Fruit fly (Drosophila melanogaster) whole organism, embryonic: Measurements from ENCODE around the gene Arl5.

ENCODE experiments used
- Abd-B ChIP-seq: fragments of 200-800 bp; sonication (Bioruptor generic); optimal IDR thresholded peaks from 2 replicates; lab custom pipeline; 2018; ENCODE audit warnings: missing biosample characterization, mild to moderate bottlenecking, missing genetic modification characterization, moderate library complexity
- Ada2b ChIP-seq: fragments of 200-800 bp; sonication (Bioruptor generic); IDR thresholded peaks from 2 replicates; pipeline ENCODE4 v1.3.6; 2022; ENCODE audit warnings: missing biosample characterization, missing genetic modification characterization
- CG11695 ChIP-seq: fragments of 200-800 bp; sonication (Bioruptor generic); IDR thresholded peaks from 3 replicates; pipeline ENCODE4 v1.3.6; 2022; ENCODE audit warnings: missing biosample characterization, missing genetic modification characterization
- CG12236 ChIP-seq: fragments of 200-800 bp; sonication (Bioruptor generic); optimal IDR thresholded peaks from 2 replicates; lab custom pipeline; 2016; ENCODE audit warnings: missing biosample characterization, missing genetic modification characterization
- CG13424 ChIP-seq: fragments of 200-800 bp; sonication (Bioruptor generic); optimal IDR thresholded peaks from 2 replicates; lab custom pipeline; 2019; ENCODE audit warnings: missing biosample characterization, mild to moderate bottlenecking, missing genetic modification characterization, moderate library complexity
- CG13894 ChIP-seq: fragments of 200-800 bp; sonication (Bioruptor generic); optimal IDR thresholded peaks from 3 replicates; lab custom pipeline; 2018; ENCODE audit warnings: missing biosample characterization, mild to moderate bottlenecking, missing genetic modification characterization, moderate library complexity
- CG15601 ChIP-seq: fragments of 200-800 bp; sonication (Bioruptor generic); optimal IDR thresholded peaks from 3 replicates; lab custom pipeline; 2019; ENCODE audit warnings: missing biosample characterization, mild to moderate bottlenecking, missing genetic modification characterization, moderate library complexity
- CG16779 ChIP-seq: fragments of 200-800 bp; sonication (Bioruptor generic); IDR thresholded peaks from 2 replicates; pipeline ENCODE4 v1.3.6; 2022; ENCODE audit warnings: missing biosample characterization, missing genetic modification characterization
- CG16813 ChIP-seq: fragments of 200-800 bp; sonication (Bioruptor generic); IDR thresholded peaks from 3 replicates; pipeline ENCODE4 v1.3.6; 2022; ENCODE audit warnings: missing biosample characterization, missing genetic modification characterization; ENCODE audit not compliant: partially characterized antibody
- CG17328 ChIP-seq: fragments of 200-800 bp; sonication (Bioruptor generic); IDR thresholded peaks from 2 replicates; pipeline ENCODE4 v1.3.6; 2022; ENCODE audit warnings: missing biosample characterization, missing genetic modification characterization
- CG30431 ChIP-seq: fragments of 200-800 bp; sonication (Bioruptor generic); optimal IDR thresholded peaks from 2 replicates; lab custom pipeline; 2017; ENCODE audit warnings: missing biosample characterization, missing genetic modification characterization
- CG32532 ChIP-seq: fragments of 200-800 bp; sonication (Bioruptor generic); IDR thresholded peaks from 2 replicates; pipeline ENCODE4 v1.3.6; 2022; ENCODE audit warnings: missing biosample characterization, missing genetic modification characterization
- CG42726 ChIP-seq: fragments of 200-800 bp; sonication (Bioruptor generic); IDR thresholded peaks from 2 replicates; pipeline ENCODE4 v1.3.6; 2022; ENCODE audit warnings: missing biosample characterization, missing genetic modification characterization; ENCODE audit not compliant: partially characterized antibody
- CG4854 ChIP-seq: fragments of 200-800 bp; sonication (Bioruptor generic); optimal IDR thresholded peaks from 2 replicates; lab custom pipeline; 2016; ENCODE audit warnings: missing biosample characterization, missing genetic modification characterization, inconsistent platforms
- CG6765 ChIP-seq: fragments of 200-800 bp; sonication (Bioruptor generic); optimal IDR thresholded peaks from 3 replicates; lab custom pipeline; 2017; ENCODE audit warnings: missing biosample characterization, mild to moderate bottlenecking, missing genetic modification characterization
- CG7745 ChIP-seq: fragments of 200-800 bp; sonication (Bioruptor generic); optimal IDR thresholded peaks from 2 replicates; lab custom pipeline; 2018; ENCODE audit warnings: missing biosample characterization, mild to moderate bottlenecking, missing genetic modification characterization, moderate library complexity
- CG9215 ChIP-seq: fragments of 200-800 bp; sonication (Bioruptor generic); IDR thresholded peaks from 2 replicates; pipeline ENCODE4 v1.3.6; 2022; ENCODE audit warnings: missing biosample characterization, missing genetic modification characterization
- D ChIP-seq, 2 experiments: fragments of 200-800 bp in 1 of 2; fragments of >200 bp in 1 of 2; sonication (Bioruptor generic) in 1 of 2; optimal IDR thresholded peaks; 2 replicates in 1 of 2; 3 replicates in 1 of 2; lab custom pipeline; 2017; ENCODE audit warnings: mild to moderate bottlenecking in 1 of 2, missing biosample characterization in 1 of 2, missing genetic modification characterization in 1 of 2, missing genetic modification reagents in 1 of 2
- Dek ChIP-seq: fragments of 200-800 bp; sonication (Bioruptor generic); optimal IDR thresholded peaks from 3 replicates; lab custom pipeline; 2019; ENCODE audit warnings: missing biosample characterization, mild to moderate bottlenecking, missing genetic modification characterization, moderate library complexity
- E2f2 ChIP-seq: fragments of 200-800 bp; sonication (Bioruptor generic); IDR thresholded peaks from 2 replicates; pipeline ENCODE4 v1.3.6; 2022; ENCODE audit warnings: missing biosample characterization, missing genetic modification characterization
- Gsc ChIP-seq: fragments of 200-800 bp; sonication (Bioruptor generic); IDR thresholded peaks from 2 replicates; pipeline ENCODE4 v1.3.6; 2022; ENCODE audit warnings: missing biosample characterization, missing genetic modification characterization
- MESR4 ChIP-seq: fragments of 200-800 bp; sonication (Bioruptor generic); optimal IDR thresholded peaks from 2 replicates; lab custom pipeline; 2018; ENCODE audit warnings: missing biosample characterization, mild to moderate bottlenecking, missing genetic modification characterization, moderate library complexity
- MTF-1 ChIP-seq: fragments of 200-800 bp; sonication (Bioruptor generic); optimal IDR thresholded peaks from 2 replicates; lab custom pipeline; 2018; ENCODE audit warnings: missing biosample characterization, mild to moderate bottlenecking, missing genetic modification characterization, borderline replicate concordance
- Myb ChIP-seq: fragments of 200-800 bp; sonication (Bioruptor generic); optimal IDR thresholded peaks from 2 replicates; lab custom pipeline; 2016; ENCODE audit warnings: missing biosample characterization, missing genetic modification characterization
- NC2α ChIP-seq: fragments of 200-800 bp; sonication (Bioruptor generic); optimal IDR thresholded peaks from 2 replicates; lab custom pipeline; 2016; ENCODE audit warnings: missing biosample characterization, missing genetic modification characterization
- NFAT ChIP-seq: fragments of 200-800 bp; sonication (Bioruptor generic); IDR thresholded peaks from 2 replicates; pipeline ENCODE4 v1.3.6; 2022; ENCODE audit warnings: missing biosample characterization, missing genetic modification characterization
- Nf-YA ChIP-seq: fragments of 200-800 bp; sonication (Bioruptor generic); IDR thresholded peaks from 2 replicates; pipeline ENCODE4 v1.3.6; 2022; ENCODE audit warnings: missing biosample characterization, missing genetic modification characterization
- PHDP ChIP-seq: fragments of 200-800 bp; sonication (Bioruptor generic); optimal IDR thresholded peaks from 3 replicates; lab custom pipeline; 2018; ENCODE audit warnings: missing biosample characterization, mild to moderate bottlenecking, missing genetic modification characterization, moderate library complexity
- Ptx1 ChIP-seq: fragments of 200-800 bp; sonication (Bioruptor generic); IDR thresholded peaks from 2 replicates; pipeline ENCODE4 v1.3.6; 2022; ENCODE audit warnings: missing biosample characterization, missing genetic modification characterization
- Side ChIP-seq: fragments of 200-800 bp; sonication (Bioruptor generic); optimal IDR thresholded peaks from 2 replicates; lab custom pipeline; 2016; ENCODE audit warnings: missing biosample characterization, missing genetic modification characterization
- Sry-β ChIP-seq: fragments of 200-800 bp; sonication (Bioruptor generic); optimal IDR thresholded peaks from 2 replicates; lab custom pipeline; 2018; ENCODE audit warnings: missing biosample characterization, mild to moderate bottlenecking, missing genetic modification characterization, moderate library complexity
- Taf1 ChIP-seq: fragments of 200-800 bp; sonication (Bioruptor generic); IDR thresholded peaks from 2 replicates; pipeline ENCODE4 v1.3.6; 2022; ENCODE audit warnings: missing biosample characterization, missing genetic modification characterization
- Tbp ChIP-seq: fragments of >200 bp; optimal IDR thresholded peaks from 2 replicates; lab custom pipeline; 2018; ENCODE audit warnings: missing biosample characterization, missing genetic modification characterization
- Xbp1 ChIP-seq: fragments of 200-800 bp; sonication (Bioruptor generic); optimal IDR thresholded peaks from 3 replicates; lab custom pipeline; 2016; ENCODE audit warnings: missing biosample characterization, mild to moderate bottlenecking, missing genetic modification characterization
- aop ChIP-seq: fragments of 200-800 bp; sonication (Bioruptor generic); IDR thresholded peaks from 2 replicates; pipeline ENCODE4 v1.3.6; 2022; ENCODE audit warnings: missing biosample characterization, missing genetic modification characterization
- crc ChIP-seq: fragments of 200-800 bp; sonication (Bioruptor generic); optimal IDR thresholded peaks from 2 replicates; lab custom pipeline; 2016; ENCODE audit warnings: missing biosample characterization, missing genetic modification characterization
- croc ChIP-seq: fragments of 200-800 bp; sonication (Bioruptor generic); conservative IDR thresholded peaks from 3 replicates; pipeline ENCODE4 v1.3.6; 2022; ENCODE audit warnings: missing biosample characterization, missing genetic modification characterization
- disco-r ChIP-seq: fragments of 200-800 bp; sonication (Bioruptor generic); optimal IDR thresholded peaks from 2 replicates; lab custom pipeline; 2016; ENCODE audit warnings: missing biosample characterization, missing genetic modification characterization
- exex ChIP-seq: fragments of 200-800 bp; sonication (Bioruptor generic); optimal IDR thresholded peaks from 4 replicates; lab custom pipeline; 2018; ENCODE audit warnings: missing biosample characterization, mild to moderate bottlenecking, missing genetic modification characterization, moderate library complexity
- fd102C ChIP-seq: fragments of 200-800 bp; sonication (Bioruptor generic); optimal IDR thresholded peaks from 2 replicates; lab custom pipeline; 2018; ENCODE audit warnings: missing biosample characterization, mild to moderate bottlenecking, missing genetic modification characterization, moderate library complexity
- fru ChIP-seq: fragments of >200 bp; optimal IDR thresholded peaks from 2 replicates; lab custom pipeline; 2017
- jumu ChIP-seq: fragments of 200-800 bp; sonication (Bioruptor generic); optimal IDR thresholded peaks from 3 replicates; lab custom pipeline; 2016; ENCODE audit warnings: missing biosample characterization, missing genetic modification characterization
- lilli ChIP-seq: fragments of 200-800 bp; sonication (Bioruptor generic); optimal IDR thresholded peaks from 3 replicates; lab custom pipeline; 2016; ENCODE audit warnings: missing biosample characterization, missing genetic modification characterization
- lov ChIP-seq, 2 experiments: fragments of 200-800 bp in 1 of 2; fragments of >200 bp in 1 of 2; sonication (Bioruptor generic) in 1 of 2; IDR thresholded peaks in 1 of 2; optimal IDR thresholded peaks in 1 of 2; 2 replicates in 1 of 2; 3 replicates in 1 of 2; pipeline versions ENCODE4 v1.3.6 to Lab custom; 2017 to 2022; ENCODE audit warnings: missing biosample characterization in 1 of 2, missing genetic modification characterization in 1 of 2
- pan ChIP-seq, 4 experiments: fragments of >200 bp in 3 of 4; fragments of 200-800 bp in 1 of 4; sonication (Bioruptor generic) in 1 of 4; optimal IDR thresholded peaks in 3 of 4; IDR thresholded peaks in 1 of 4; 2 replicates each; pipeline versions ENCODE4 v1.3.6 to Lab custom; 2017 to 2022; ENCODE audit warnings: missing biosample characterization in 2 of 4, missing genetic modification characterization in 2 of 4, mixed read lengths in 1 of 4
- salm ChIP-seq: fragments of 200-800 bp; sonication (Bioruptor generic); optimal IDR thresholded peaks from 2 replicates; lab custom pipeline; 2018; ENCODE audit warnings: missing biosample characterization, mild to moderate bottlenecking, missing genetic modification characterization
- sisA ChIP-seq: fragments of 200-800 bp; sonication (Bioruptor generic); IDR thresholded peaks from 2 replicates; pipeline ENCODE4 v1.3.6; 2022; ENCODE audit warnings: missing biosample characterization, missing genetic modification characterization
- tup ChIP-seq: fragments of 200-800 bp; sonication (Bioruptor generic); optimal IDR thresholded peaks from 2 replicates; lab custom pipeline; 2016; ENCODE audit warnings: missing biosample characterization, mild to moderate bottlenecking, missing genetic modification characterization, moderate library complexity
- twi ChIP-seq: fragments of 200-800 bp; optimal IDR thresholded peaks from 2 replicates; lab custom pipeline; 2019; ENCODE audit warnings: missing biosample characterization, mild to moderate bottlenecking, missing genetic modification characterization, moderate library complexity
- usp ChIP-seq: fragments of >200 bp; optimal IDR thresholded peaks from 2 replicates; lab custom pipeline; 2017; ENCODE audit warnings: missing biosample characterization, missing genetic modification characterization

Gene Arl5

DNA sequence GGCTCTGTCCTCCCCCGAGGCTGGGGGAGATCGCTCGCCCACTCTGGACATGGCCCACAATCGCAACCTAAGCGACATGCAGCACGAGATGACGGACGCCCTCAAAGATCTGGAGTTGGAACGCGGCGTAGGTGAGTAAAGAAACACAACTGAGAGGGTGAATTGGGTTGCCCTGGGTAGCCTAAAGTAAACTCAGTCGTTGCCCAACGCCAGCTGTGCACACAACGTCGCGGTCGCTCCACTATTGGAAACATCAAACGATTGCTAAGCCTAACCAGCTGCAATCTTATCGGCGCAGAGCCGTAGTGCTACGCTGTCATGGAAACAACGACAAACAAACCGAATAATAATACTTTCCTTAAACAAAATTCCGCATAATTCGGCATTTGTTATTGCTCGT lies 47.7 kb upstream of the Arl5 start (continued):
- TF ChIP-seq lov (optimal IDR thresholded peaks at IDR 0.05; lab: Kevin White, UChicago) (no peak), lov (GFP tag; IDR thresholded peaks at IDR 0.05; lab: Robert Waterston, UW) (0 out of 3 replicates have a peak, but pooled peaks have one; percentile 44), Side (GFP tag; lab: Kevin White, UChicago) (no peak), pan (optimal IDR thresholded peaks at IDR 0.05; lab: Kevin White, UChicago) (no peak), pan (GFP tag; optimal IDR thresholded peaks at IDR 0.05 in 1 of 2, IDR thresholded peaks at IDR 0.05 in 1 of 2) (peak in 1 of 2 experiments; percentile 64), usp (GFP tag; lab: Kevin White, UChicago) (no peak), Xbp1 (GFP tag; lab: Kevin White, UChicago) (no peak), twi (no peak), CG42726 (GFP tag; lab: Robert Waterston, UW) (no peak), Tbp (no peak), MTF-1 (GFP tag; lab: Kevin White, UChicago) (peak; percentile 56), NC2α (peak; percentile 17), Abd-B (GFP tag; lab: Kevin White, UChicago) (no peak), sisA (GFP tag; lab: Robert Waterston, UW) (no peak), Taf1 (GFP tag; lab: Robert Waterston, UW) (no peak), Myb (GFP tag; lab: Kevin White, UChicago) (no peak), CG4854 (GFP tag; lab: Kevin White, UChicago) (no peak), Gsc (GFP tag; lab: Robert Waterston, UW) (no peak), Nf-YA (GFP tag; lab: Robert Waterston, UW) (peak; percentile 54; the same call in 1 of the 2 replicates), CG12236 (GFP tag; lab: Kevin White, UChicago) (no peak), croc (GFP tag; lab: Robert Waterston, UW) (no peak), D (optimal IDR thresholded peaks at IDR 0.05; lab: Kevin White, UChicago) (no peak), D (GFP tag; optimal IDR thresholded peaks at IDR 0.05; lab: Kevin White, UChicago) (no peak), Sry-β (no peak), CG32532 (no peak), PHDP (tag; lab: Kevin White, UChicago) (no peak), CG13894 (no peak), E2f2 (peak; percentile 23; the same call in 1 of the 2 replicates), Ada2b (GFP tag; lab: Robert Waterston, UW) (no peak), CG6765 (peak; percentile 51), CG11695 (0 out of 3 replicates have a peak, but pooled peaks have one; percentile 12), fru (no peak), salm (no peak), jumu (GFP tag; lab: Kevin White, UChicago) (no peak), CG30431 (GFP tag; lab: Kevin White, UChicago) (no peak), MESR4 (GFP tag; lab: Kevin White, UChicago) (no peak), Dek (tag; lab: Kevin White, UChicago) (no peak), crc (GFP tag; lab: Kevin White, UChicago) (no peak), CG17328 (GFP tag; lab: Robert Waterston, UW) (peak; percentile 36; the same call in 1 of the 2 replicates), lilli (GFP tag; lab: Kevin White, UChicago) (no peak), CG15601 (tag; lab: Kevin White, UChicago) (no peak), tup (peak; percentile 2), aop (GFP tag; lab: Robert Waterston, UW) (no peak), CG16779 (GFP tag; lab: Robert Waterston, UW) (no peak), fd102C (GFP tag; lab: Kevin White, UChicago) (no peak), CG16813 (GFP tag; lab: Robert Waterston, UW) (no peak), CG7745 (tag; lab: Kevin White, UChicago) (no peak), NFAT (GFP tag; lab: Robert Waterston, UW) (no peak), CG13424 (no peak), disco-r (no peak), CG9215 (GFP tag; lab: Robert Waterston, UW) (no peak), exex (tag; lab: Kevin White, UChicago) (no peak), Ptx1 (GFP tag; lab: Robert Waterston, UW) (no peak)
